Worm (Caenorhabditis elegans) whole organism, young adult: ENCODE measurements around the gene Y43F8C.23.

Experiments
- B0336.3 ChIP-seq: fragments of 200-800 bp; sonication (Bioruptor generic); IDR thresholded peaks from 2 replicates; pipeline ENCODE4 v1.3.6; 2022; ENCODE audit warnings: missing genetic modification characterization, missing compliant biosample characterization
- F33H1.4 ChIP-seq: fragments of 200-800 bp; sonication (Bioruptor generic); IDR thresholded peaks from 2 replicates; pipeline ENCODE4 v1.3.6; 2022; ENCODE audit warnings: missing genetic modification reagents, missing genetic modification characterization, missing compliant biosample characterization
- K11D2.4 ChIP-seq: fragments of 200-800 bp; sonication (Bioruptor generic); IDR thresholded peaks from 2 replicates; pipeline ENCODE4 v1.3.6; 2022; ENCODE audit warnings: missing genetic modification reagents, missing genetic modification characterization, missing compliant biosample characterization
- K12H6.12 ChIP-seq: fragments of 200-800 bp; sonication (Bioruptor generic); optimal IDR thresholded peaks from 2 replicates; lab custom pipeline; 2018; ENCODE audit warnings: mild to moderate bottlenecking, missing genetic modification characterization, missing compliant biosample characterization
- Y53G8AR.9 ChIP-seq: fragments of 200-800 bp; sonication (Bioruptor generic); conservative IDR thresholded peaks from 2 replicates; pipeline ENCODE4 v1.3.6; 2022; ENCODE audit warnings: missing genetic modification reagents, missing genetic modification characterization, missing compliant biosample characterization
- Y67H2A.10 ChIP-seq: fragments of 200-800 bp; sonication (Bioruptor generic); conservative IDR thresholded peaks from 2 replicates; pipeline ENCODE4 v1.3.6; 2022; ENCODE audit warnings: missing genetic modification reagents, missing genetic modification characterization, missing compliant biosample characterization
- ZK185.1 ChIP-seq: sonication (generic microtip); optimal IDR thresholded peaks from 2 replicates; lab custom pipeline; 2016; ENCODE audit warnings: mild to moderate bottlenecking, missing genetic modification characterization, missing compliant biosample characterization; ENCODE audit not compliant: poor library complexity, severe bottlenecking
- attf-6 ChIP-seq: fragments of 200-800 bp; sonication (Bioruptor generic); IDR thresholded peaks from 2 replicates; pipeline ENCODE4 v1.3.6; 2022; ENCODE audit warnings: missing genetic modification reagents, missing genetic modification characterization, missing compliant biosample characterization
- cebp-1 ChIP-seq, 2 experiments: fragments of 200-800 bp in 1 of 2; sonication (Bioruptor generic) in 1 of 2; sonication (generic microtip) in 1 of 2; IDR thresholded peaks in 1 of 2; optimal IDR thresholded peaks in 1 of 2; 2 replicates each; pipeline versions ENCODE4 v1.3.6 to Lab custom; 2017 to 2022; ENCODE audit warnings: missing compliant biosample characterization in 2 of 2, missing genetic modification characterization in 2 of 2, mild to moderate bottlenecking in 1 of 2, missing genetic modification reagents in 1 of 2, moderate library complexity in 1 of 2
- ceh-58 ChIP-seq: fragments of 200-800 bp; sonication (Bioruptor generic); IDR thresholded peaks from 2 replicates; pipeline ENCODE4 v1.3.6; 2022; ENCODE audit warnings: missing genetic modification characterization, missing compliant biosample characterization
- chd-7 ChIP-seq: sonication (generic microtip); optimal IDR thresholded peaks from 2 replicates; lab custom pipeline; 2016; ENCODE audit warnings: mild to moderate bottlenecking, missing genetic modification characterization, moderate library complexity, missing compliant biosample characterization
- dox-1 ChIP-seq: fragments of 200-800 bp; sonication (Bioruptor generic); IDR thresholded peaks from 2 replicates; pipeline ENCODE4 v1.3.6; 2022; ENCODE audit warnings: missing genetic modification reagents, missing genetic modification characterization, missing compliant biosample characterization
- fkh-3 ChIP-seq: sonication (generic microtip); optimal IDR thresholded peaks from 2 replicates; lab custom pipeline; 2016; ENCODE audit warnings: mild to moderate bottlenecking, missing genetic modification characterization, missing compliant biosample characterization
- hlh-26 ChIP-seq: fragments of 200-800 bp; sonication (Bioruptor generic); conservative IDR thresholded peaks from 2 replicates; pipeline ENCODE4 v1.3.6; 2022; ENCODE audit warnings: missing genetic modification reagents, missing genetic modification characterization, missing compliant biosample characterization
- hmg-20 ChIP-seq: fragments of 200-800 bp; sonication (Bioruptor generic); IDR thresholded peaks from 2 replicates; pipeline ENCODE4 v1.3.6; 2022; ENCODE audit warnings: missing genetic modification reagents, missing genetic modification characterization, missing compliant biosample characterization
- madf-10 ChIP-seq: sonication (generic microtip); optimal IDR thresholded peaks from 2 replicates; lab custom pipeline; 2016; ENCODE audit warnings: mild to moderate bottlenecking, missing genetic modification characterization, missing compliant biosample characterization
- madf-8 ChIP-seq: fragments of 200-800 bp; sonication (Bioruptor generic); conservative IDR thresholded peaks from 2 replicates; pipeline ENCODE4 v1.3.6; 2022; ENCODE audit warnings: missing genetic modification reagents, missing genetic modification characterization, missing compliant biosample characterization
- nfya-2 ChIP-seq: fragments of 200-800 bp; sonication (Bioruptor generic); IDR thresholded peaks from 2 replicates; pipeline ENCODE4 v1.3.6; 2022; ENCODE audit warnings: missing genetic modification reagents, missing genetic modification characterization, missing compliant biosample characterization
- nhr-120 ChIP-seq: fragments of 200-800 bp; sonication (Bioruptor generic); IDR thresholded peaks from 2 replicates; pipeline ENCODE4 v1.3.6; 2022; ENCODE audit warnings: missing genetic modification characterization, missing compliant biosample characterization
- nhr-27 ChIP-seq: fragments of 200-800 bp; sonication (Bioruptor generic); optimal IDR thresholded peaks from 2 replicates; lab custom pipeline; 2018; ENCODE audit warnings: mild to moderate bottlenecking, missing genetic modification characterization, moderate library complexity, missing compliant biosample characterization
- nhr-80 ChIP-seq: sonication (generic microtip); optimal IDR thresholded peaks from 2 replicates; lab custom pipeline; 2016; ENCODE audit warnings: missing genetic modification characterization, missing compliant biosample characterization
- rcor-1 ChIP-seq: fragments of 200-800 bp; sonication (Bioruptor generic); IDR thresholded peaks from 2 replicates; pipeline ENCODE4 v1.3.6; 2022; ENCODE audit warnings: missing genetic modification reagents, missing genetic modification characterization, missing compliant biosample characterization
- snpc-3.4 ChIP-seq: sonication (generic microtip); optimal IDR thresholded peaks from 2 replicates; lab custom pipeline; 2017; ENCODE audit warnings: missing genetic modification characterization, mild to moderate bottlenecking, missing compliant biosample characterization, antibody characterized with exemption, moderate library complexity, missing genotype, missing genetic modification reagents
- sptf-2 ChIP-seq: fragments of 200-800 bp; sonication (Bioruptor generic); optimal IDR thresholded peaks from 2 replicates; lab custom pipeline; 2018; ENCODE audit warnings: mild to moderate bottlenecking, missing genetic modification characterization, missing compliant biosample characterization
- zfh-2 ChIP-seq: fragments of 200-800 bp; sonication (Bioruptor generic); conservative IDR thresholded peaks from 2 replicates; pipeline ENCODE4 v1.3.6; 2022; ENCODE audit warnings: missing genetic modification reagents, missing genetic modification characterization, missing compliant biosample characterization
- ztf-22 ChIP-seq: fragments of 200-800 bp; sonication (Bioruptor generic); optimal IDR thresholded peaks from 2 replicates; lab custom pipeline; 2018; ENCODE audit warnings: mild to moderate bottlenecking, missing genetic modification characterization, moderate library complexity, missing compliant biosample characterization

Y43F8C.23 gene

DNA sequence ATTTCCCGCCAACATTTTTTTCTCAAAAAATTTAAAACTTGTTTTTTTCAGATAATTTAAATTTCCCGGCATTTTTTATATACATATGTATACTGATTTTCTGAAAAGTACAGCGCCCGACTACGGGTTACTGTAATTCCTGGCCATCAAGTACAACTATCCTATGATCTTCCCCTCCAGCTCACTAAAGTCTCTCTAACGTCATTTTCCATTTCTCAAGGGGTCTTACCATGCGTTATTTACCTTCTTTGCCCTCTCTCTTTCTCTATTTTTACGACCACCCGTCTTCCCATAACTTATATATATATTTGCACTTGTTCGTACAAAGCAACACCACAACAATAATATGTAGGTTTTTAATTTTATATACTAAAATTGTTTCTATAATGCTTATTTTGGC is 44.7 kb upstream of the Y43F8C.23 start, which contains the start of gene W04E12.9:
Gene W04E12.9 (plus strand): TSS at position 301 of the 400 bp plus-strand sequence.
- TF ChIP-seq sptf-2 (GFP tag; lab: Kevin White, UChicago) (no peak), fkh-3 (tag; lab: Kevin White, UChicago) (no peak), nhr-27 (no peak), chd-7 (tag; lab: Kevin White, UChicago) (no peak)

DNA sequence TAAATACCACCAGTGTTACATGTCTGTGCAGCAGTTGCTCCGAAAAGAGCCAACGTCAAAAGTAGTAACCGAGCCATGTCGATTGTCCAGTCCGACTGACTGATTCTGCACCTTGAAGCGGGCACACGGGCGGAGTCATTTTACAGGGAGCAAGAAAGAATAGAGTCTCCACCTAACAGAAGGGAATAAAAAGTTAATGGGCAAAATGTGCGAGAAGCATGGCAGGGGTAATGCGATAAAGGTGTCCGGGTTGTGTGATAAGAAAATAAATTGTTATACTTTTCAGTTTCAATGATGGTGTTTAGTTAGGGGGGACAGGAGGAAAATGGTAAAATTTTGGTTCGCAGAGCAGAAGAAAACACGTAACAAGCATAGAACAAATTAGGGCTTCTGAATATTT is 43.7 kb upstream of the Y43F8C.23 start, which contains the start of gene clec-50:
Gene clec-50 (minus strand): TSS at position 109 of the 400 bp plus-strand sequence.
- TF ChIP-seq dox-1 (GFP tag; lab: Robert Waterston, UW) (peak; percentile 49), nhr-80 (tag; lab: Kevin White, UChicago) (peak; percentile 95), Y53G8AR.9 (no peak), nhr-27 (no peak)

ce11 chrV:19754331-19754730 is 42.8 kb upstream of the Y43F8C.23 start:
- TF ChIP-seq nhr-80 (tag; lab: Kevin White, UChicago) = peak; percentile 32
- no peak for TF ChIP-seq B0336.3 (GFP tag; lab: Robert Waterston, UW)
- TF ChIP-seq, all 124 proteins: peak for 1

ce11 chrV:19752879-19753278 is 41.3 kb upstream of the Y43F8C.23 start:
- no peak for TF ChIP-seq nhr-120 (GFP tag; lab: Robert Waterston, UW)
- TF ChIP-seq zfh-2 (GFP tag; lab: Robert Waterston, UW) = peak; percentile 71; the same call in 1 of the 2 replicates
- TF ChIP-seq attf-6 (GFP tag; lab: Robert Waterston, UW) = no peak
- no peak for TF ChIP-seq cebp-1 (GFP tag; IDR thresholded peaks at IDR 0.05; lab: Robert Waterston, UW)
- no peak for TF ChIP-seq cebp-1 (tag; optimal IDR thresholded peaks at IDR 0.05; lab: Kevin White, UChicago)
- TF ChIP-seq ztf-22 = no peak
- TF ChIP-seq snpc-3.4 (tag; lab: Kevin White, UChicago) = no peak
- TF ChIP-seq madf-8 (GFP tag; lab: Robert Waterston, UW) = no peak
- TF ChIP-seq, all 124 proteins: peak for 1

DNA sequence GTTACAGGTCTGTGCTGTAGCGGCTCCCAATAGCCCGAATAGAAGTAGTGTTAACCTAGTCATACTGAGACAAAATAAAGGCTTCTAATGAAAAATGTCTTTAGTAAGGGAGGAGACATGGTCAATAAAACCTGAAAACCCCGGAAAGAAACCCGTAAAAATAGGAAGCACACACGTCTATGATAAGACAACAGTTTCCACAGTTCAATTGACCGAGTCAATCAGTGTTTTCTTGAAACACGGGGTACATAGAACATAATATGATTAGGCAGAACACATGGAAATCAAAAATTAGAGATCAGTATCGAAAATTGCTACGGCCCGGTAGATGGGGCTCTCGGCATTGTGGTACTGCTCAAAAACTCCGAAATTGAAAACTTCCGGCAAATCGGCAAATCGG is 39.6 kb upstream of the Y43F8C.23 start, which contains the start of gene clec-49:
Gene clec-49 (minus strand): TSS at position 103 of the 400 bp plus-strand sequence.
- TF ChIP-seq nhr-80 (tag; lab: Kevin White, UChicago) (peak; percentile 72), F33H1.4 (GFP tag; lab: Robert Waterston, UW) (no peak), madf-10 (tag; lab: Kevin White, UChicago) (no peak)

DNA sequence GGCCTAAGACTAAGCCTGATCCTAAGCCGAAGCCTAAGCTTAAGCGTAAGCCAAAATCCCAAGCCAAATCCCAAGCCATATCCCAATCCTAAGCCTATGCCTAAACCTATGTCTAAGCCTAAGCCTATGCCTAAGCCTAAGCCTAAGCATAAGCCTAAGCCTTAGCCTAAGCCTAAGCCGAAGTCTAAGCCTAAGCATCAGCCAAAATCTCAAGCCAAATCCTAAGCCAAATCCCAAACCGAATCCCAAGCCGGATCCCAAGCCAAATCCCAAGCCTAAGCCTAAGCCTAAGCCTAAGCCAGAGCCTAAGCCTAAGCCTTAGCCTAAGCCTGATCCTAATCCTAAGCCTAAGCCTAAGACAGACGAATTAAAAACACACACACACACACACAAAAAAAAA is 35.6 kb upstream of the Y43F8C.23 start:
- TF ChIP-seq hlh-26 (GFP tag; lab: Robert Waterston, UW) = no peak
- no peak for TF ChIP-seq ZK185.1 (tag; lab: Kevin White, UChicago)
- TF ChIP-seq rcor-1 (GFP tag; lab: Robert Waterston, UW) = no peak
- TF ChIP-seq K11D2.4 (GFP tag; lab: Robert Waterston, UW) = no peak
- no peak for TF ChIP-seq hmg-20

DNA sequence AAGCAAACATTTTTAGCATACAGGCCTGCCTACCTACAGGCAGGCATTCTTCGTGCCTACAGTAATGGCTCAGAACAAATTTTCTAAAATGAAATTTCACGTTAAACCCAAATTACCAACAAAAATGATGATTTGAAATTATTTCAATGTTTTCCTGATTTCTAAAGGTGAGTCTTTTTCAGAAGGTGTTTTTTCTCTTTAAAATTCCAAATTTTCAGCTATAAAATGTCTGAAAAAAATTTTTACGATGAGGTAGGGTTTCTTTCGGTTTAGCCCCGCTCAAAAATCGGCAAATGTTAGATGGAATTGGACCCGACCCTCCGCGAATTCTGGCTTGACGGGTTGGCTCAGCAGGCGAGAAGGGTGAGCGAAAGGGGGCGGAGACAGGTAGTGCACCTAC is 34.3 kb upstream of the Y43F8C.23 start, which contains the start of gene W04E12.5:
Gene W04E12.5 (plus strand): TSS at position 301 of the 400 bp plus-strand sequence.
- TF ChIP-seq nfya-2 (GFP tag; lab: Robert Waterston, UW) (no peak), ceh-58 (no peak), Y67H2A.10 (GFP tag; lab: Robert Waterston, UW) (no peak), madf-10 (tag; lab: Kevin White, UChicago) (no peak), K12H6.12 (tag; lab: Kevin White, UChicago) (no peak), fkh-3 (tag; lab: Kevin White, UChicago) (no peak)
